Fruit fly (Drosophila melanogaster): Measurements from ENCODE around the gene Usp47.
A peak's percentile ranks its signal among the peaks of the same experiment; 100 is the strongest.

Gene Usp47

DNA sequence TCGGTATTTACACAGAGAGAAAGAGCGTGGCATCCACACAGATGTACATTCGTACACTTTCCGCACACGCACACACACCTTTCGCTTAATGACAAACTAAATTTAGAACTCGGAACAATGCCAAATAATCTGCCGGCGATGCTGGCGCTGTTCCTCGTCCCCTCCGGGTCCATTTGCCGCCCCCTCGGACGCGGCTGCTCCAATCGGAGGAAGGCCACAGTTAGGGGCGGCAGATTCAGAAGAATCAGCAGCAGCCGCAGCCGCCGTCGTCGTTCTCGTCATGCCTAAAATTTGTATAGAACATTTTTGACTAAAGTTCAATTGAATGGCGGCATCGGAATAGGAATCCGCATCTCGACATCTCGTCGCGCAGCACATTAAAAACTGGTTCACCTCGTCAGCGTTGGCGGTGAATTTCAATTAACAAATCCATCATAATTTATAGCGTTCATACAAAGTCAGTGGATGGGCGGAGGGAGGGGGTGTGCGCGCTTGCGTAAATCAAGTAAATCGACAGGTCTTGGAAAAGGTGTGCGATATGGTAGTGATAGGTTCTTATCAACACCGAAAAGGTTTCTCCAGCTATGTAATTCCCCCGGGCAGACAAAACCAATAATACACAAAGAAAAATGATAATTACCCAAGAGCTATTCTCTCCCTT lies 55.9 kb downstream of the Usp47 start (continued):
- no peak for TF ChIP-seq Gug (GFP tag; IDR thresholded peaks at IDR 0.05)
- TF ChIP-seq corto (GFP tag; optimal IDR thresholded peaks at IDR 0.05), result no peak
- TF ChIP-seq sob (GFP tag; IDR thresholded peaks at IDR 0.05), result no peak
- peak; percentile 4 for TF ChIP-seq HmgZ (tag; optimal IDR thresholded peaks at IDR 0.05)
- no peak for TF ChIP-seq CG12391 (tag; optimal IDR thresholded peaks at IDR 0.05)
- peak; percentile 9 for TF ChIP-seq gro (GFP tag; optimal IDR thresholded peaks at IDR 0.05)
- TF ChIP-seq CG12104 (GFP tag; optimal IDR thresholded peaks at IDR 0.05), result no peak
- TF ChIP-seq wek (GFP tag; optimal IDR thresholded peaks at IDR 0.05), result no peak
- TF ChIP-seq danr (GFP tag; IDR thresholded peaks at IDR 0.05), result no peak
- TF ChIP-seq salm (tag; optimal IDR thresholded peaks at IDR 0.05), result no peak
- no peak for TF ChIP-seq Ptx1 (GFP tag; IDR thresholded peaks at IDR 0.05)
- no peak for TF ChIP-seq CG3407 (GFP tag; optimal IDR thresholded peaks at IDR 0.05)
- peak; percentile 82 for TF ChIP-seq crol (GFP tag; IDR thresholded peaks at IDR 0.05)
- TF ChIP-seq ttk (GFP tag; IDR thresholded peaks at IDR 0.05), result peak; percentile 8; the same call in 1 of the 2 replicates
- no peak for TF ChIP-seq MBD-R2 (GFP tag; IDR thresholded peaks at IDR 0.05)
- TF ChIP-seq CG30431 (GFP tag; optimal IDR thresholded peaks at IDR 0.05), result no peak
- TF ChIP-seq CG11247 (GFP tag; IDR thresholded peaks at IDR 0.05), result no peak
- no peak for TF ChIP-seq cas (GFP tag; IDR thresholded peaks at IDR 0.05)
- TF ChIP-seq sr (GFP tag; IDR thresholded peaks at IDR 0.05), result peak; percentile 47; the same call in 2 of the 3 replicates
- TF ChIP-seq Eip74EF (GFP tag; optimal IDR thresholded peaks at IDR 0.05), result no peak
- no peak for TF ChIP-seq CG4820 (GFP tag; optimal IDR thresholded peaks at IDR 0.05)
- TF ChIP-seq CG4854 (GFP tag; optimal IDR thresholded peaks at IDR 0.05), result no peak
- TF ChIP-seq vvl (GFP tag; IDR thresholded peaks at IDR 0.05), result 0 out of 2 replicates have a peak, but pooled peaks have one; percentile 9
- TF ChIP-seq dm (GFP tag; optimal IDR thresholded peaks at IDR 0.05), result no peak

DNA sequence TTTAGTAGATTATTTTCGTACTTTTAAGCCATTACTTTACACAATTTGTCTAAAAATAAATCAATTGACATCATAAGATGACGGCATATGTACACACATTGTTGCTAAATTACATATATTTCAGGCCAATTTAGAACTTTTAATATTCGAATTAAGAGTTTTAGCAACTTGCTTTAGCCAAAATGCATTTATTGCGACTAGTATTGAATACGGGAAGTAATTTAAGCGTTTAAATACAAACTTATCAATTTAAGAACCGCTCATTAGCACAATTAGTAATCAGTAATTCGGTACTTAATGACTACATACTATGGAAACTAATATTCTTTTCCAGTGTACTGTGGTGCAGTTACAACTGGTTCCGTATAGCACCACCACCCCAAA lies 56.4 kb downstream of the Usp47 start:
- TF ChIP-seq odd (GFP tag; optimal IDR thresholded peaks at IDR 0.05), result no peak
- TF ChIP-seq CG14014 (GFP tag; IDR thresholded peaks at IDR 0.05), result no peak
- no peak for TF ChIP-seq gcm (GFP tag; optimal IDR thresholded peaks at IDR 0.05)
- no peak for TF ChIP-seq Lhr (GFP tag; optimal IDR thresholded peaks at IDR 0.05)
- TF ChIP-seq shn (GFP tag; optimal IDR thresholded peaks at IDR 0.05), result no peak
- peak; percentile 41 for TF ChIP-seq CoRest (tag; optimal IDR thresholded peaks at IDR 0.05)
- TF ChIP-seq Ssrp (tag; optimal IDR thresholded peaks at IDR 0.05), result peak; percentile 24
- peak; percentile 20 for TF ChIP-seq CG7839 (tag; optimal IDR thresholded peaks at IDR 0.05)
- no peak for TF ChIP-seq klu (GFP tag; IDR thresholded peaks at IDR 0.05)
- TF ChIP-seq CG1602 (GFP tag; optimal IDR thresholded peaks at IDR 0.05), result no peak
- TF ChIP-seq CG15696 (tag; optimal IDR thresholded peaks at IDR 0.05), result no peak
- TF ChIP-seq gem (tag; optimal IDR thresholded peaks at IDR 0.05), result peak; percentile 71
- TF ChIP-seq zen (tag; optimal IDR thresholded peaks at IDR 0.05), result no peak
- TF ChIP-seq bcd (GFP tag; optimal IDR thresholded peaks at IDR 0.05), result peak; percentile 17
- TF ChIP-seq CG9437 (GFP tag; optimal IDR thresholded peaks at IDR 0.05), result peak; percentile 24
- peak; percentile 12 for TF ChIP-seq bab2 (GFP tag; optimal IDR thresholded peaks at IDR 0.05)
- TF ChIP-seq Meics (GFP tag; optimal IDR thresholded peaks at IDR 0.05), result peak; percentile 18
- TF ChIP-seq CG11456 (GFP tag; IDR thresholded peaks at IDR 0.05), result no peak
- no peak for TF ChIP-seq slou (GFP tag; optimal IDR thresholded peaks at IDR 0.05)
- TF ChIP-seq ERR (GFP tag; optimal IDR thresholded peaks at IDR 0.05), result no peak
- 0 out of 2 replicates have a peak, but pooled peaks have one; percentile 12 for TF ChIP-seq CG9932 (GFP tag; IDR thresholded peaks at IDR 0.05)
- TF ChIP-seq z (GFP tag; IDR thresholded peaks at IDR 0.05), result no peak
- TF ChIP-seq CG1603 (tag; optimal IDR thresholded peaks at IDR 0.05), result peak; percentile 16
- peak; percentile 7 for TF ChIP-seq CG18619 (GFP tag; optimal IDR thresholded peaks at IDR 0.05)
- TF ChIP-seq CG6683 (GFP tag; optimal IDR thresholded peaks at IDR 0.05), result no peak
- TF ChIP-seq CG32532 (GFP tag; IDR thresholded peaks at IDR 0.05), result no peak
- no peak for TF ChIP-seq Dp (GFP tag; optimal IDR thresholded peaks at IDR 0.05)
- no peak for TF ChIP-seq seq (GFP tag; IDR thresholded peaks at IDR 0.05)

Measured in whole organism, embryonic.